Worm (Caenorhabditis elegans) whole organism, young adult: ENCODE measurements around the gene F32D8.7.

ENCODE experiments used
- B0019.2 ChIP-seq: fragments of 200-800 bp; sonication (Bioruptor generic); conservative IDR thresholded peaks from 2 replicates; pipeline ENCODE4 v1.3.6; 2022; ENCODE audit warnings: missing genetic modification reagents, missing genetic modification characterization, missing compliant biosample characterization
- B0336.3 ChIP-seq: fragments of 200-800 bp; sonication (Bioruptor generic); IDR thresholded peaks from 2 replicates; pipeline ENCODE4 v1.3.6; 2022; ENCODE audit warnings: missing genetic modification characterization, missing compliant biosample characterization
- C06A6.2 ChIP-seq: fragments of 200-800 bp; sonication (Bioruptor generic); conservative IDR thresholded peaks from 2 replicates; pipeline ENCODE4 v1.3.6; 2022; ENCODE audit warnings: missing genetic modification characterization, missing compliant biosample characterization
- D2030.7 ChIP-seq: fragments of 200-800 bp; sonication (Bioruptor generic); IDR thresholded peaks from 2 replicates; pipeline ENCODE4 v1.3.6; 2022; ENCODE audit warnings: missing genetic modification reagents, missing genetic modification characterization, missing compliant biosample characterization
- F23B12.7 ChIP-seq: sonication (generic microtip); optimal IDR thresholded peaks from 2 replicates; lab custom pipeline; 2017; ENCODE audit warnings: missing genetic modification characterization, mild to moderate bottlenecking, missing compliant biosample characterization, antibody characterized with exemption, moderate library complexity; ENCODE audit not compliant: insufficient read depth
- F57A8.1 ChIP-seq: fragments of 200-800 bp; sonication (Bioruptor generic); optimal IDR thresholded peaks from 2 replicates; lab custom pipeline; 2018; ENCODE audit warnings: mild to moderate bottlenecking, missing genetic modification characterization, moderate library complexity, missing compliant biosample characterization
- F57C9.4 ChIP-seq: sonication (generic microtip); optimal IDR thresholded peaks from 2 replicates; lab custom pipeline; 2017; ENCODE audit warnings: mild to moderate bottlenecking, missing genetic modification characterization, missing compliant biosample characterization
- K11D2.4 ChIP-seq: fragments of 200-800 bp; sonication (Bioruptor generic); IDR thresholded peaks from 2 replicates; pipeline ENCODE4 v1.3.6; 2022; ENCODE audit warnings: missing genetic modification reagents, missing genetic modification characterization, missing compliant biosample characterization
- K12H6.12 ChIP-seq: fragments of 200-800 bp; sonication (Bioruptor generic); optimal IDR thresholded peaks from 2 replicates; lab custom pipeline; 2018; ENCODE audit warnings: mild to moderate bottlenecking, missing genetic modification characterization, missing compliant biosample characterization
- Y56A3A.18 ChIP-seq: fragments of 200-800 bp; sonication (Bioruptor generic); IDR thresholded peaks from 2 replicates; pipeline ENCODE4 v1.3.6; 2022; ENCODE audit warnings: missing genetic modification reagents, missing genetic modification characterization, missing compliant biosample characterization
- ZK185.1 ChIP-seq: sonication (generic microtip); optimal IDR thresholded peaks from 2 replicates; lab custom pipeline; 2016; ENCODE audit warnings: mild to moderate bottlenecking, missing genetic modification characterization, missing compliant biosample characterization; ENCODE audit not compliant: poor library complexity, severe bottlenecking
- ama-1 ChIP-seq, 3 experiments: fragments of 150-350 bp in 1 of 3; sonication (generic microtip) in 2 of 3; optimal IDR thresholded peaks; 2 replicates each; lab custom pipeline; 2014 to 2018; ENCODE audit warnings: missing biosample characterization in 2 of 3, missing genetic modification characterization in 2 of 3, missing genetic modification reagents in 2 of 3
- aptf-2 ChIP-seq: fragments of 200-800 bp; sonication (Bioruptor generic); conservative IDR thresholded peaks from 2 replicates; pipeline ENCODE4 v1.3.6; 2022; ENCODE audit warnings: missing genetic modification reagents, missing genetic modification characterization, missing compliant biosample characterization
- atf-7 ChIP-seq: sonication (generic microtip); optimal IDR thresholded peaks from 2 replicates; lab custom pipeline; 2017; ENCODE audit warnings: mild to moderate bottlenecking, missing genetic modification characterization, missing compliant biosample characterization
- attf-5 ChIP-seq: fragments of 200-800 bp; sonication (Bioruptor generic); optimal IDR thresholded peaks from 2 replicates; lab custom pipeline; 2018; ENCODE audit warnings: mild to moderate bottlenecking, missing genetic modification characterization, missing compliant biosample characterization
- attf-6 ChIP-seq: fragments of 200-800 bp; sonication (Bioruptor generic); IDR thresholded peaks from 2 replicates; pipeline ENCODE4 v1.3.6; 2022; ENCODE audit warnings: missing genetic modification reagents, missing genetic modification characterization, missing compliant biosample characterization
- ccch-3 ChIP-seq: fragments of 200-800 bp; sonication (Bioruptor generic); optimal IDR thresholded peaks from 2 replicates; lab custom pipeline; 2018; ENCODE audit warnings: mild to moderate bottlenecking, missing genetic modification characterization, missing compliant biosample characterization
- cebp-1 ChIP-seq, 2 experiments: fragments of 200-800 bp in 1 of 2; sonication (Bioruptor generic) in 1 of 2; sonication (generic microtip) in 1 of 2; IDR thresholded peaks in 1 of 2; optimal IDR thresholded peaks in 1 of 2; 2 replicates each; pipeline versions ENCODE4 v1.3.6 to Lab custom; 2017 to 2022; ENCODE audit warnings: missing compliant biosample characterization in 2 of 2, missing genetic modification characterization in 2 of 2, mild to moderate bottlenecking in 1 of 2, missing genetic modification reagents in 1 of 2, moderate library complexity in 1 of 2
- ceh-27 ChIP-seq: fragments of 200-800 bp; sonication (Bioruptor generic); optimal IDR thresholded peaks from 2 replicates; lab custom pipeline; 2018; ENCODE audit warnings: mild to moderate bottlenecking, missing genetic modification characterization, moderate library complexity, missing compliant biosample characterization
- ceh-91 ChIP-seq: fragments of 200-800 bp; sonication (Bioruptor generic); IDR thresholded peaks from 2 replicates; pipeline ENCODE4 v1.3.6; 2022; ENCODE audit warnings: missing genetic modification reagents, missing genetic modification characterization, missing compliant biosample characterization
- die-1 ChIP-seq: sonication (generic microtip); optimal IDR thresholded peaks from 2 replicates; lab custom pipeline; 2016; ENCODE audit warnings: missing genotype, mild to moderate bottlenecking, missing genetic modification characterization, missing compliant biosample characterization
- dox-1 ChIP-seq: fragments of 200-800 bp; sonication (Bioruptor generic); IDR thresholded peaks from 2 replicates; pipeline ENCODE4 v1.3.6; 2022; ENCODE audit warnings: missing genetic modification reagents, missing genetic modification characterization, missing compliant biosample characterization
- efl-1 ChIP-seq: fragments of 150-350 bp; optimal IDR thresholded peaks from 2 replicates; lab custom pipeline; 2014; ENCODE audit warnings: missing biosample characterization, missing genetic modification reagents, missing genetic modification characterization
- ekl-4 ChIP-seq: fragments of 200-800 bp; sonication (Bioruptor generic); IDR thresholded peaks from 2 replicates; pipeline ENCODE4 v1.3.6; 2022; ENCODE audit warnings: missing genetic modification reagents, missing genetic modification characterization, missing compliant biosample characterization
- hrde-1 ChIP-seq: sonication (generic microtip); optimal IDR thresholded peaks from 2 replicates; lab custom pipeline; 2016; ENCODE audit warnings: missing genetic modification characterization, mild to moderate bottlenecking, missing compliant biosample characterization, moderate library complexity, missing genotype, missing genetic modification reagents, borderline replicate concordance
- lag-1 ChIP-seq: fragments of 200-800 bp; sonication (Bioruptor generic); IDR thresholded peaks from 2 replicates; pipeline ENCODE4 v1.3.6; 2022; ENCODE audit warnings: missing genetic modification reagents, missing genetic modification characterization, missing compliant biosample characterization
- let-607 ChIP-seq, 2 experiments: fragments of 200-800 bp in 1 of 2; sonication (Bioruptor generic) in 1 of 2; sonication (generic microtip) in 1 of 2; optimal IDR thresholded peaks; 2 replicates each; lab custom pipeline; 2016 to 2018; ENCODE audit warnings: mild to moderate bottlenecking in 2 of 2, missing compliant biosample characterization in 2 of 2, missing genetic modification characterization in 2 of 2, moderate library complexity in 2 of 2, missing genotype in 1 of 2
- lin-35 ChIP-seq, 3 experiments: fragments of 150-350 bp in 2 of 3; sonication (generic microtip) in 1 of 3; optimal IDR thresholded peaks; 2 replicates each; lab custom pipeline; 2014 to 2018; ENCODE audit warnings: missing biosample characterization in 3 of 3, missing genetic modification characterization in 3 of 3, missing genetic modification reagents in 3 of 3
- lin-54 ChIP-seq: fragments of 200-800 bp; sonication (Bioruptor generic); optimal IDR thresholded peaks from 2 replicates; lab custom pipeline; 2018; ENCODE audit warnings: mild to moderate bottlenecking, missing genetic modification characterization, missing compliant biosample characterization
- madf-10 ChIP-seq: sonication (generic microtip); optimal IDR thresholded peaks from 2 replicates; lab custom pipeline; 2016; ENCODE audit warnings: mild to moderate bottlenecking, missing genetic modification characterization, missing compliant biosample characterization
- madf-3 ChIP-seq: fragments of 200-800 bp; sonication (Bioruptor generic); IDR thresholded peaks from 2 replicates; pipeline ENCODE4 v1.3.6; 2022; ENCODE audit warnings: missing genetic modification reagents, missing genetic modification characterization, missing compliant biosample characterization
- mcd-1 ChIP-seq: fragments of 200-800 bp; sonication (Bioruptor generic); IDR thresholded peaks from 2 replicates; pipeline ENCODE4 v1.3.6; 2022; ENCODE audit warnings: missing genetic modification reagents, missing genetic modification characterization, missing compliant biosample characterization
- mel-28 ChIP-seq: sonication (generic microtip); optimal IDR thresholded peaks from 2 replicates; lab custom pipeline; 2016; ENCODE audit warnings: borderline replicate concordance, mild to moderate bottlenecking, missing genetic modification characterization, missing compliant biosample characterization
- nfyb-1 ChIP-seq: fragments of 200-800 bp; sonication (Bioruptor generic); IDR thresholded peaks from 2 replicates; pipeline ENCODE4 v1.3.6; 2022; ENCODE audit warnings: missing genetic modification reagents, missing genetic modification characterization, missing compliant biosample characterization
- pbrm-1 ChIP-seq: fragments of 200-800 bp; sonication (Bioruptor generic); IDR thresholded peaks from 2 replicates; pipeline ENCODE4 v1.3.6; 2022; ENCODE audit warnings: missing genetic modification reagents, missing genetic modification characterization, missing compliant biosample characterization
- repo-1 ChIP-seq: sonication (generic microtip); optimal IDR thresholded peaks from 2 replicates; lab custom pipeline; 2017; ENCODE audit warnings: mild to moderate bottlenecking, missing genetic modification characterization, missing compliant biosample characterization
- sdz-38 ChIP-seq: sonication (generic microtip); optimal IDR thresholded peaks from 2 replicates; lab custom pipeline; 2016; ENCODE audit warnings: missing genotype, missing genetic modification characterization, missing compliant biosample characterization
- snpc-1.1 ChIP-seq: sonication (generic microtip); optimal IDR thresholded peaks from 2 replicates; lab custom pipeline; 2017; ENCODE audit warnings: missing genetic modification characterization, mild to moderate bottlenecking, missing compliant biosample characterization, antibody characterized with exemption, moderate library complexity, missing genotype, missing genetic modification reagents; ENCODE audit not compliant: insufficient read depth
- snpc-4 ChIP-seq, 5 experiments: fragments of 150-350 bp in 1 of 5; sonication (generic microtip) in 4 of 5; optimal IDR thresholded peaks; 2 replicates each; lab custom pipeline; 2014 to 2018; ENCODE audit warnings: missing genetic modification characterization in 5 of 5, missing biosample characterization in 3 of 5, antibody characterized with exemption in 2 of 5, mild to moderate bottlenecking in 2 of 5, missing compliant biosample characterization in 2 of 5, missing genotype in 2 of 5, moderate library complexity in 2 of 5, missing genetic modification reagents in 1 of 5
- unc-130 ChIP-seq: sonication (generic microtip); optimal IDR thresholded peaks from 2 replicates; lab custom pipeline; 2016; ENCODE audit warnings: missing genetic modification reagents, missing genetic modification characterization, missing compliant biosample characterization
- ztf-18 ChIP-seq: sonication (generic microtip); optimal IDR thresholded peaks from 2 replicates; lab custom pipeline; 2016; ENCODE audit warnings: missing genotype, mild to moderate bottlenecking, missing genetic modification characterization, missing compliant biosample characterization
- ztf-25 ChIP-seq: fragments of 200-800 bp; sonication (Bioruptor generic); IDR thresholded peaks from 2 replicates; pipeline ENCODE4 v1.3.6; 2022; ENCODE audit warnings: missing genetic modification reagents, missing genetic modification characterization, missing compliant biosample characterization
- ztf-26 ChIP-seq: sonication (generic microtip); optimal IDR thresholded peaks from 2 replicates; lab custom pipeline; 2017; ENCODE audit warnings: missing genetic modification characterization, missing compliant biosample characterization
- ztf-28 ChIP-seq: fragments of 200-800 bp; sonication (Bioruptor generic); IDR thresholded peaks from 2 replicates; pipeline ENCODE4 v1.3.6; 2022; ENCODE audit warnings: missing genetic modification reagents, missing genetic modification characterization, missing compliant biosample characterization

F32D8.7 gene

DNA sequence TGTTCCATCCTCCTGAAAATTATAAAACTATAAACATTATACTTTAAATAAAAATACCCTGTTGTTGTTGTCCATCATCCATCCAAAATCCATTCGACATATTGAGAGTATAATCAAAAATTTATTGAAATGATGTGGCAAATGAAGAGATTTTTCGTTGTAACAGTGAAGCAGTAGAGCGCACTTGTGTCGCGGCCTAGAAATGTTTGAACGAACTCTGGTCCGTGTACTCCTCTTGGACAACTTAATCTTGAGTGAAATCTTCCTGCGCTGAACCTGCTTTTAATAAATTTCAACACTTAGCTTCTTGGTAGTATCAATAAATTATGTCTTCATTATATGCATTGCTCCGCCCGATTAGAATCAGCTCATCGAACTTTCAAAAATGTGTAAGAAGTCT, 3.6 kb upstream of the F32D8.7 start, which contains the start of the genes F32D8.14 and F32D8.5 (continued):
- 0 out of 2 replicates have a peak, but pooled peaks have one; percentile 45 for TF ChIP-seq K11D2.4 (GFP tag; lab: Robert Waterston, UW)
- peak; percentile 51 for TF ChIP-seq ztf-18 (tag; lab: Kevin White, UChicago)
- peak in 1 of 3 experiments; percentile 76 for TF ChIP-seq lin-35 (GFP tag; optimal IDR thresholded peaks at IDR 0.05; lab: Kevin White, UChicago)
- TF ChIP-seq ztf-25 (GFP tag; lab: Robert Waterston, UW): 0 out of 2 replicates have a peak, but pooled peaks have one; percentile 17
- TF ChIP-seq attf-5 (GFP tag; lab: Kevin White, UChicago): peak; percentile 60
- TF ChIP-seq let-607 (tag; optimal IDR thresholded peaks at IDR 0.05; lab: Kevin White, UChicago): peak; percentile 77 to 93
- TF ChIP-seq unc-130: peak; percentile 39
- no peak for TF ChIP-seq ztf-26 (tag; lab: Kevin White, UChicago)
- no peak for TF ChIP-seq B0019.2
- 0 out of 2 replicates have a peak, but pooled peaks have one; percentile 9 for TF ChIP-seq aptf-2 (GFP tag; lab: Robert Waterston, UW)
- TF ChIP-seq nfyb-1: 0 out of 2 replicates have a peak, but pooled peaks have one; percentile 36
- peak; percentile 62 for TF ChIP-seq pbrm-1
- no peak for TF ChIP-seq ceh-91 (GFP tag; lab: Robert Waterston, UW)
- TF ChIP-seq snpc-4 (GFP tag; optimal IDR thresholded peaks at IDR 0.05; lab: Kevin White, UChicago): no peak
- peak in 2 of 4 experiments; percentile 55 to 68 for TF ChIP-seq snpc-4 (tag; optimal IDR thresholded peaks at IDR 0.05; lab: Kevin White, UChicago)
- peak; percentile 85 for TF ChIP-seq ZK185.1
- peak; percentile 43 for TF ChIP-seq efl-1 (GFP tag; lab: Kevin White, UChicago)
- TF ChIP-seq mcd-1 (GFP tag; lab: Robert Waterston, UW): peak; percentile 92
- TF ChIP-seq cebp-1 (GFP tag; IDR thresholded peaks at IDR 0.05; lab: Robert Waterston, UW): no peak
- peak; percentile 56 for TF ChIP-seq cebp-1 (tag; optimal IDR thresholded peaks at IDR 0.05; lab: Kevin White, UChicago)
- TF ChIP-seq ccch-3 (GFP tag; lab: Kevin White, UChicago): peak; percentile 8
- TF ChIP-seq madf-10 (tag; lab: Kevin White, UChicago): peak; percentile 35
- TF ChIP-seq F57C9.4: no peak
- peak; percentile 83; the same call in 1 of the 2 replicates for TF ChIP-seq ztf-28 (GFP tag; lab: Robert Waterston, UW)
- TF ChIP-seq C06A6.2: 0 out of 2 replicates have a peak, but pooled peaks have one; percentile 25
- peak; percentile 81 for TF ChIP-seq dox-1 (GFP tag; lab: Robert Waterston, UW)
- no peak for TF ChIP-seq F23B12.7 (tag; lab: Kevin White, UChicago)
- TF ChIP-seq Y56A3A.18 (GFP tag; lab: Robert Waterston, UW): 0 out of 2 replicates have a peak, but pooled peaks have one; percentile 38
- TF ChIP-seq D2030.7 (GFP tag; lab: Robert Waterston, UW): peak; percentile 69
- TF ChIP-seq K12H6.12 (tag; lab: Kevin White, UChicago): peak; percentile 41
- TF ChIP-seq snpc-1.1 (tag; lab: Kevin White, UChicago): no peak
- TF ChIP-seq ceh-27 (GFP tag; lab: Kevin White, UChicago): peak; percentile 84
- TF ChIP-seq lin-54 (GFP tag; lab: Kevin White, UChicago): peak; percentile 69
- TF ChIP-seq lag-1 (GFP tag; lab: Robert Waterston, UW): no peak
- TF ChIP-seq repo-1 (tag; lab: Kevin White, UChicago): peak; percentile 13

DNA sequence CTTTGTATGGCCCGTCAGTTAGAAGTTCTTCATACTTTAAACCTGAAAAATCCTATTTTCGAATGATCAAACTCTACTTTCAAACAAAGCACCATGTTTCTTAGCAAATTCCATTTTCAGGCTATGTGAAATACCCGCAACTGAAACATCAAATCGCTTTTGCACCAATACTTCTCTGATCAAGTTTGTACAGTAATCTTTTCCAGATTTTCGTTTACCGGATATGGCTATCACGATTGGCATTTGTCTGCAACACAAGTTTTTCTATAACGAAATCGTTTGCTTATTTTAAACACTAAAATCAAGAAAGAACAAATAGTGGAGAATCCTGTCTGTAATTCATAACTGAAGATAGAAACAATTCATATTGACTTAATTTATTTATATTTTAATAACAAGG, 1.9 kb upstream of the F32D8.7 start, which contains the start of gene F32D8.13:
Gene F32D8.13, minus strand, starts transcription at position 249 of the 400 bp plus-strand sequence.
- TF ChIP-seq die-1 (no peak), hrde-1 (tag; lab: Kevin White, UChicago) (no peak), B0336.3 (GFP tag; lab: Robert Waterston, UW) (0 out of 2 replicates have a peak, but pooled peaks have one; percentile 26), let-607 (tag; optimal IDR thresholded peaks at IDR 0.05; lab: Kevin White, UChicago) (peak in 1 of 2 experiments; percentile 40), attf-6 (GFP tag; lab: Robert Waterston, UW) (0 out of 2 replicates have a peak, but pooled peaks have one; percentile 41), ztf-18 (tag; lab: Kevin White, UChicago) (no peak), lin-35 (GFP tag; optimal IDR thresholded peaks at IDR 0.05; lab: Kevin White, UChicago) (no peak), Y56A3A.18 (GFP tag; lab: Robert Waterston, UW) (0 out of 2 replicates have a peak, but pooled peaks have one; percentile 33), F57A8.1 (GFP tag; lab: Kevin White, UChicago) (no peak), atf-7 (peak; percentile 7), mel-28 (tag; lab: Kevin White, UChicago) (no peak), ama-1 (optimal IDR thresholded peaks at IDR 0.05; lab: Kevin White, UChicago) (peak; percentile 58), ama-1 (GFP tag; optimal IDR thresholded peaks at IDR 0.05; lab: Kevin White, UChicago) (no peak), madf-3 (0 out of 2 replicates have a peak, but pooled peaks have one; percentile 3), sdz-38 (tag; lab: Kevin White, UChicago) (no peak), ekl-4 (no peak)
